Fruit fly (Drosophila melanogaster): Measurements from ENCODE around the gene CG14983.

- no peak for TF ChIP-seq ss (GFP tag; optimal IDR thresholded peaks at IDR 0.05)
- no peak for TF ChIP-seq fd59A (GFP tag; optimal IDR thresholded peaks at IDR 0.05)
- no peak for TF ChIP-seq dsx (GFP tag; optimal IDR thresholded peaks at IDR 0.05; ENCODE audit: poor library complexity, severe bottlenecking)
- no peak for TF ChIP-seq Gug (GFP tag; IDR thresholded peaks at IDR 0.05)
- no peak for TF ChIP-seq CG32006 (GFP tag; optimal IDR thresholded peaks at IDR 0.05)
- no peak for TF ChIP-seq CG3032 (tag; optimal IDR thresholded peaks at IDR 0.05)
- no peak for TF ChIP-seq lz (GFP tag; optimal IDR thresholded peaks at IDR 0.05)
- TF ChIP-seq Eip75B (GFP tag; optimal IDR thresholded peaks at IDR 0.05), result no peak
- no peak for TF ChIP-seq Blimp-1 (GFP tag; optimal IDR thresholded peaks at IDR 0.05)
- no peak for TF ChIP-seq svp (GFP tag)
- no peak for TF ChIP-seq topi (GFP tag; optimal IDR thresholded peaks at IDR 0.05)
- no peak for TF ChIP-seq CG6276 (GFP tag; optimal IDR thresholded peaks at IDR 0.05)
- no peak for TF ChIP-seq CG34406 (GFP tag; optimal IDR thresholded peaks at IDR 0.05)
- no peak for TF ChIP-seq CG6792 (GFP tag; optimal IDR thresholded peaks at IDR 0.05)
Observed at dm6 chr3L:3926191-3926765, 22.8 kb downstream of the CG14983 start.

Data from whole organism, prepupa.